Worm (Caenorhabditis elegans): ENCODE results near the gene evl-20.

Gene evl-20

ce11 chrII:8481033-8481708 lies 37.1 kb downstream of the evl-20 start (continued):
- TF ChIP-seq zfp-2 (tag; optimal IDR thresholded peaks at IDR 0.05) (no peak), nhr-237 (tag; optimal IDR thresholded peaks at IDR 0.05) (no peak), nhr-11 (tag; optimal IDR thresholded peaks at IDR 0.05) (no peak), nhr-102 (tag; optimal IDR thresholded peaks at IDR 0.05) (peak; percentile 40), madf-9 (GFP tag; conservative IDR thresholded peaks at IDR 0.05) (no peak), T20F7.1 (GFP tag; optimal IDR thresholded peaks at IDR 0.05) (peak; percentile 42), fos-1 (tag; optimal IDR thresholded peaks at IDR 0.05) (no peak), dpl-1 (GFP tag; optimal IDR thresholded peaks at IDR 0.05) (no peak), ces-1 (GFP tag; optimal IDR thresholded peaks at IDR 0.05) (no peak), nhr-41 (GFP tag; IDR thresholded peaks at IDR 0.05) (no peak), ceh-20 (GFP tag; IDR thresholded peaks at IDR 0.05) (no peak), F37D6.2 (tag; optimal IDR thresholded peaks at IDR 0.05) (no peak), egl-43 (GFP tag; IDR thresholded peaks at IDR 0.05) (no peak), egl-27 (tag; optimal IDR thresholded peaks at IDR 0.05) (no peak), lir-3 (tag; optimal IDR thresholded peaks at IDR 0.05) (no peak), arid-1 (GFP tag; conservative IDR thresholded peaks at IDR 0.05) (no peak), tra-1 (GFP tag; IDR thresholded peaks at IDR 0.05) (0 out of 2 replicates have a peak, but pooled peaks have one; percentile 23), gei-8 (GFP tag; optimal IDR thresholded peaks at IDR 0.05) (no peak), lin-1 (GFP tag; IDR thresholded peaks at IDR 0.05) (0 out of 2 replicates have a peak, but pooled peaks have one; percentile 8), fkh-10 (GFP tag; optimal IDR thresholded peaks at IDR 0.05) (no peak), snpc-1.2 (GFP tag; IDR thresholded peaks at IDR 0.05) (peak; percentile 15; the same call in 1 of the 2 replicates), zag-1 (tag; optimal IDR thresholded peaks at IDR 0.05) (no peak), lin-15B (tag; optimal IDR thresholded peaks at IDR 0.05) (no peak), mep-1 (tag; optimal IDR thresholded peaks at IDR 0.05) (peak; percentile 37), set-16 (GFP tag; IDR thresholded peaks at IDR 0.05) (no peak), pqm-1 (tag; optimal IDR thresholded peaks at IDR 0.05) (no peak), nhr-25 (tag; optimal IDR thresholded peaks at IDR 0.05; ENCODE audit: borderline replicate concordance, insufficient read depth) (no peak), cey-2 (tag; optimal IDR thresholded peaks at IDR 0.05; ENCODE audit: borderline replicate concordance, insufficient read depth) (no peak), unc-39 (tag; optimal IDR thresholded peaks at IDR 0.05) (no peak), vab-7 (GFP tag; IDR thresholded peaks at IDR 0.05) (no peak), ztf-11 (tag; optimal IDR thresholded peaks at IDR 0.05) (no peak), dmd-6 (GFP tag; IDR thresholded peaks at IDR 0.05) (peak; percentile 72), php-3 (GFP tag; IDR thresholded peaks at IDR 0.05) (peak; percentile 47), R02D3.7 (tag; optimal IDR thresholded peaks at IDR 0.05) (no peak), mdl-1 (tag; optimal IDR thresholded peaks at IDR 0.05) (peak in 1 of 2 experiments; percentile 17), ceh-44 (GFP tag; IDR thresholded peaks at IDR 0.05) (no peak), ceh-32 (tag; optimal IDR thresholded peaks at IDR 0.05; ENCODE audit: poor library complexity) (no peak), zip-2 (tag; optimal IDR thresholded peaks at IDR 0.05) (no peak), saeg-2 (GFP tag; IDR thresholded peaks at IDR 0.05) (no peak)

- TF ChIP-seq unc-62 (GFP tag; optimal IDR thresholded peaks at IDR 0.05 in 1 of 2) (peak in 1 of 2 experiments; percentile 34), unc-62 (tag; optimal IDR thresholded peaks at IDR 0.05) (no peak), lin-39 (tag; optimal IDR thresholded peaks at IDR 0.05) (no peak), skn-1 (tag; optimal IDR thresholded peaks at IDR 0.05) (no peak), nhr-77 (tag; optimal IDR thresholded peaks at IDR 0.05) (no peak), pha-4 (GFP tag; IDR thresholded peaks at IDR 0.05) (peak; percentile 23; the same call in 1 of the 2 replicates), pha-4 (tag; optimal IDR thresholded peaks at IDR 0.05) (no peak), lin-29 (GFP tag; IDR thresholded peaks at IDR 0.05) (no peak), duxl-1 (tag; optimal IDR thresholded peaks at IDR 0.05; ENCODE audit: poor library complexity) (no peak), ces-1 (GFP tag; optimal IDR thresholded peaks at IDR 0.05) (no peak), ztf-11 (tag; optimal IDR thresholded peaks at IDR 0.05) (no peak), ama-1 (optimal IDR thresholded peaks at IDR 0.05) (peak; percentile 14), F26F4.8 (GFP tag; conservative IDR thresholded peaks at IDR 0.05) (no peak), zfp-3 (GFP tag; conservative IDR thresholded peaks at IDR 0.05) (peak; percentile 57), vab-7 (GFP tag; IDR thresholded peaks at IDR 0.05) (peak; percentile 3; the same call in 1 of the 2 replicates)
Measured at ce11 chrII:8481731-8482253, 37.7 kb downstream of the evl-20 start, which contains the start of gene M05D6.5. Gene M05D6.5, minus strand, starts transcription at chrII:8482203.

All from whole organism, L4 larva.